Worm (Caenorhabditis elegans) whole organism, L4/young adult: ENCODE data around the gene F10C2.3.

Experiments used
- W03F9.2 ChIP-seq: fragments of 150-350 bp; optimal IDR thresholded peaks from 2 replicates; lab custom pipeline; 2014; ENCODE audit warnings: missing biosample characterization, missing genetic modification characterization
- dao-5 ChIP-seq: sonication (generic microtip); optimal IDR thresholded peaks from 2 replicates; lab custom pipeline; 2016; ENCODE audit warnings: missing genotype, missing genetic modification characterization, moderate library complexity, missing compliant biosample characterization
- him-1 ChIP-seq: sonication (generic microtip); optimal IDR thresholded peaks from 2 replicates; lab custom pipeline; 2016; ENCODE audit warnings: missing genotype, missing genetic modification reagents, missing genetic modification characterization, missing compliant biosample characterization

ce11 chrV:11978179-11978578, 41.9 kb upstream of the F10C2.3 start, which contains the start of gene mif-2:
- no peak for TF ChIP-seq him-1 (tag; lab: Kevin White, UChicago)
- TF ChIP-seq W03F9.2 (tag; lab: Kevin White, UChicago) = no peak
- no peak for TF ChIP-seq dao-5 (tag; lab: Kevin White, UChicago)
